Fruit fly (Drosophila melanogaster): ENCODE data around the gene CG17560.
A peak's percentile ranks its signal among the peaks of the same experiment; 100 is the strongest.

CG17560 gene

dm6 chr3R:16646952-16647715, 29.4 kb downstream of the CG17560 start, which contains the start of the genes CG10324 and CCT3 (continued):
- TF ChIP-seq pb (GFP tag; optimal IDR thresholded peaks at IDR 0.05): no peak
- no peak for TF ChIP-seq CG3163 (GFP tag; optimal IDR thresholded peaks at IDR 0.05)
- TF ChIP-seq Kr (GFP tag; optimal IDR thresholded peaks at IDR 0.05): no peak
- peak; percentile 35 for TF ChIP-seq CG15514 (GFP tag; optimal IDR thresholded peaks at IDR 0.05)
- TF ChIP-seq CG32767 (GFP tag; IDR thresholded peaks at IDR 0.05): peak; percentile 54
- TF ChIP-seq usp (GFP tag; optimal IDR thresholded peaks at IDR 0.05): no peak
- peak; percentile 44 for TF ChIP-seq Hmx (GFP tag; optimal IDR thresholded peaks at IDR 0.05)
- no peak for TF ChIP-seq tll (GFP tag; optimal IDR thresholded peaks at IDR 0.05)
- peak; percentile 69 for TF ChIP-seq CG1602 (GFP tag; optimal IDR thresholded peaks at IDR 0.05)
- peak; percentile 27; the same call in 1 of the 2 replicates for TF ChIP-seq gt (GFP tag; IDR thresholded peaks at IDR 0.05)
- TF ChIP-seq B-H2 (GFP tag; optimal IDR thresholded peaks at IDR 0.05): peak; percentile 73
- no peak for TF ChIP-seq Asciz (GFP tag; optimal IDR thresholded peaks at IDR 0.05)
- no peak for TF ChIP-seq tio (GFP tag; optimal IDR thresholded peaks at IDR 0.05)
- peak; percentile 53 for TF ChIP-seq Fer1 (GFP tag; optimal IDR thresholded peaks at IDR 0.05)
- TF ChIP-seq Antp (GFP tag; optimal IDR thresholded peaks at IDR 0.05): no peak
- peak; percentile 70 for TF ChIP-seq CG16813 (GFP tag; IDR thresholded peaks at IDR 0.05; ENCODE audit: partially characterized antibody)
- no peak for TF ChIP-seq D (optimal IDR thresholded peaks at IDR 0.05)
- TF ChIP-seq D (GFP tag; optimal IDR thresholded peaks at IDR 0.05): no peak
- no peak for TF ChIP-seq Doc2 (GFP tag; IDR thresholded peaks at IDR 0.05)
- peak; percentile 91 for TF ChIP-seq CG30020 (tag; optimal IDR thresholded peaks at IDR 0.05)
- TF ChIP-seq Nf-YB (GFP tag; optimal IDR thresholded peaks at IDR 0.05): peak; percentile 42
- TF ChIP-seq kay (GFP tag; optimal IDR thresholded peaks at IDR 0.05): no peak
- TF ChIP-seq ase (GFP tag; IDR thresholded peaks at IDR 0.05): peak; percentile 34; the same call in 1 of the 3 replicates
- TF ChIP-seq MTF-1 (GFP tag; optimal IDR thresholded peaks at IDR 0.05; ENCODE audit: borderline replicate concordance): peak; percentile 13
- TF ChIP-seq lab (GFP tag; optimal IDR thresholded peaks at IDR 0.05): no peak
- TF ChIP-seq CG1603 (tag; optimal IDR thresholded peaks at IDR 0.05): peak; percentile 51
- TF ChIP-seq CG13894 (tag; optimal IDR thresholded peaks at IDR 0.05): peak; percentile 25
- peak; percentile 41 for TF ChIP-seq zen (tag; optimal IDR thresholded peaks at IDR 0.05)
- TF ChIP-seq E2f2 (GFP tag; IDR thresholded peaks at IDR 0.05): peak; percentile 79
- peak; percentile 9 for TF ChIP-seq Usf (GFP tag; optimal IDR thresholded peaks at IDR 0.05)
- no peak for TF ChIP-seq ac (GFP tag; optimal IDR thresholded peaks at IDR 0.05)
- TF ChIP-seq fd96Cb (tag; optimal IDR thresholded peaks at IDR 0.05): peak; percentile 70
- no peak for TF ChIP-seq CG9797 (GFP tag; optimal IDR thresholded peaks at IDR 0.05)
- TF ChIP-seq CG15073 (GFP tag; optimal IDR thresholded peaks at IDR 0.05): no peak
- peak; percentile 38 for TF ChIP-seq CG17912 (GFP tag; optimal IDR thresholded peaks at IDR 0.05)
- TF ChIP-seq lov (optimal IDR thresholded peaks at IDR 0.05): no peak
- TF ChIP-seq lov (GFP tag; IDR thresholded peaks at IDR 0.05): no peak
- TF ChIP-seq ttk (GFP tag; IDR thresholded peaks at IDR 0.05): peak; percentile 55
- TF ChIP-seq CG2678 (tag; optimal IDR thresholded peaks at IDR 0.05): peak; percentile 12
- TF ChIP-seq CG10321 (GFP tag; IDR thresholded peaks at IDR 0.05): no peak
- no peak for TF ChIP-seq Adf1 (GFP tag; IDR thresholded peaks at IDR 0.05)
- no peak for TF ChIP-seq CG31388 (GFP tag; optimal IDR thresholded peaks at IDR 0.05)
- peak; percentile 70 for TF ChIP-seq Xbp1 (GFP tag; optimal IDR thresholded peaks at IDR 0.05)
- TF ChIP-seq slou (GFP tag; optimal IDR thresholded peaks at IDR 0.05): peak; percentile 25
- peak; percentile 87 for TF ChIP-seq CG17361 (GFP tag; IDR thresholded peaks at IDR 0.05)
- peak; percentile 21 for TF ChIP-seq slp2 (GFP tag; optimal IDR thresholded peaks at IDR 0.05)
- peak; percentile 10 for TF ChIP-seq jumu (GFP tag; optimal IDR thresholded peaks at IDR 0.05)
- TF ChIP-seq CG3407 (GFP tag; optimal IDR thresholded peaks at IDR 0.05): no peak
- no peak for TF ChIP-seq Poxn (GFP tag; IDR thresholded peaks at IDR 0.05)
- TF ChIP-seq CG8359 (GFP tag; optimal IDR thresholded peaks at IDR 0.05; ENCODE audit: borderline replicate concordance): no peak
